Fruit fly (Drosophila melanogaster): Measurements from ENCODE around the gene CG4022.

- TF ChIP-seq CG8765 (GFP tag; IDR thresholded peaks at IDR 0.05) (no peak), Blimp-1 (GFP tag; optimal IDR thresholded peaks at IDR 0.05) (no peak), ATbp (GFP tag; optimal IDR thresholded peaks at IDR 0.05) (no peak), CG12391 (tag; optimal IDR thresholded peaks at IDR 0.05) (no peak), CG15479 (GFP tag; optimal IDR thresholded peaks at IDR 0.05) (no peak), Hmx (GFP tag; optimal IDR thresholded peaks at IDR 0.05) (no peak), CG16815 (GFP tag; optimal IDR thresholded peaks at IDR 0.05) (no peak), gcm2 (GFP tag; optimal IDR thresholded peaks at IDR 0.05) (no peak), CG7357 (GFP tag; IDR thresholded peaks at IDR 0.05) (no peak), cg (GFP tag; optimal IDR thresholded peaks at IDR 0.05) (no peak), hbn (GFP tag; IDR thresholded peaks at IDR 0.05; ENCODE audit: partially characterized antibody) (no peak), NC2β (GFP tag; optimal IDR thresholded peaks at IDR 0.05) (no peak), Dref (GFP tag; IDR thresholded peaks at IDR 0.05) (no peak)
Observed at dm6 chr3L:9375130-9375529, 35.5 kb downstream of the CG4022 start, which contains the start of gene CG4461.

Data from whole organism, embryonic.